Fruit fly (Drosophila melanogaster) whole organism, wandering third instar larva: ENCODE measurements around the gene rdx.

Source experiments
- CG32264 ChIP-seq: fragments of 200-800 bp; sonication (Bioruptor generic); optimal IDR thresholded peaks from 2 replicates; lab custom pipeline; 2016; ENCODE audit warnings: missing biosample characterization, missing genetic modification characterization
- CG9705 ChIP-seq: fragments of 200-800 bp; sonication (Bioruptor generic); optimal IDR thresholded peaks from 2 replicates; lab custom pipeline; 2018; ENCODE audit warnings: missing biosample characterization, mild to moderate bottlenecking, missing genetic modification characterization
- CrebA ChIP-seq: fragments of 200-800 bp; sonication (Bioruptor generic); optimal IDR thresholded peaks from 2 replicates; lab custom pipeline; 2016; ENCODE audit warnings: missing biosample characterization, mild to moderate bottlenecking, missing genetic modification characterization, borderline replicate concordance
- Dif ChIP-seq: fragments of 200-275, 200-300 bp; sonication (Bioruptor generic); optimal IDR thresholded peaks from 2 replicates; lab custom pipeline; 2018; ENCODE audit warnings: missing biosample characterization, missing genetic modification characterization; ENCODE audit not compliant: partially characterized antibody
- GATAd ChIP-seq: sonication (Bioruptor generic); optimal IDR thresholded peaks from 2 replicates; lab custom pipeline; 2016; ENCODE audit warnings: missing biosample characterization, missing genetic modification characterization
- HLH106 ChIP-seq: fragments of 200-800 bp; optimal IDR thresholded peaks from 3 replicates; lab custom pipeline; 2019; ENCODE audit warnings: missing biosample characterization, mild to moderate bottlenecking, missing genetic modification characterization, moderate library complexity
- Hr78 ChIP-seq: fragments of >200 bp; optimal IDR thresholded peaks from 2 replicates; lab custom pipeline; 2017; ENCODE audit warnings: missing biosample characterization, missing genetic modification characterization
- Hr83 ChIP-seq: fragments of 200-300 bp; sonication (Bioruptor generic); optimal IDR thresholded peaks from 2 replicates; lab custom pipeline; 2016; ENCODE audit warnings: missing biosample characterization, mild to moderate bottlenecking, missing genetic modification characterization, moderate library complexity; ENCODE audit not compliant: poor library complexity, severe bottlenecking
- Jra ChIP-seq: sonication (Bioruptor generic); optimal IDR thresholded peaks from 2 replicates; lab custom pipeline; 2016; ENCODE audit warnings: missing biosample characterization, missing genetic modification characterization
- Mio ChIP-seq: sonication (Bioruptor generic); optimal IDR thresholded peaks from 2 replicates; lab custom pipeline; 2016; ENCODE audit warnings: missing biosample characterization, missing genetic modification characterization
- N ChIP-seq: fragments of >200 bp; optimal IDR thresholded peaks from 2 replicates; lab custom pipeline; 2018; ENCODE audit warnings: missing biosample characterization, missing external identifiers, missing genetic modification characterization
- OdsH ChIP-seq: fragments of 200-800 bp; sonication (Bioruptor generic); optimal IDR thresholded peaks from 2 replicates; lab custom pipeline; 2016; ENCODE audit warnings: missing biosample characterization, mild to moderate bottlenecking, missing genetic modification characterization
- Rel ChIP-seq, 2 experiments: fragments of 200-800 bp; sonication (Bioruptor generic) in 1 of 2; optimal IDR thresholded peaks; 2 replicates in 1 of 2; 3 replicates in 1 of 2; lab custom pipeline; 2016 to 2019; ENCODE audit warnings: mild to moderate bottlenecking in 2 of 2, missing biosample characterization in 2 of 2, missing genetic modification characterization in 2 of 2, moderate library complexity in 1 of 2
- Sp1 ChIP-seq: fragments of 200-800 bp; sonication (Bioruptor generic); optimal IDR thresholded peaks from 3 replicates; lab custom pipeline; 2019; ENCODE audit warnings: missing biosample characterization, mild to moderate bottlenecking, missing genetic modification characterization, moderate library complexity
- Vsx2 ChIP-seq: fragments of 200-300, 225-300 bp; sonication (Bioruptor generic); optimal IDR thresholded peaks from 2 replicates; lab custom pipeline; 2018; ENCODE audit warnings: missing biosample characterization, missing genetic modification characterization; ENCODE audit not compliant: partially characterized antibody
- br ChIP-seq: fragments of 200-800 bp; sonication (Bioruptor generic); optimal IDR thresholded peaks from 2 replicates; lab custom pipeline; 2016; ENCODE audit warnings: missing biosample characterization, missing genetic modification characterization
- brk ChIP-seq: fragments of 200-800 bp; sonication (Bioruptor generic); optimal IDR thresholded peaks from 2 replicates; lab custom pipeline; 2016; ENCODE audit warnings: missing biosample characterization, mild to moderate bottlenecking, missing genetic modification characterization
- dmrt93B ChIP-seq: fragments of 200-800 bp; sonication (Bioruptor generic); optimal IDR thresholded peaks from 2 replicates; lab custom pipeline; 2018; ENCODE audit warnings: missing biosample characterization, mild to moderate bottlenecking, missing genetic modification characterization
- dsf ChIP-seq: sonication (Bioruptor generic); optimal IDR thresholded peaks from 2 replicates; lab custom pipeline; 2016; ENCODE audit warnings: missing biosample characterization, missing genetic modification characterization, borderline replicate concordance
- ey ChIP-seq: fragments of 200-800 bp; sonication (Bioruptor generic); optimal IDR thresholded peaks from 2 replicates; lab custom pipeline; 2016; ENCODE audit warnings: missing biosample characterization, missing genetic modification characterization
- foxo ChIP-seq, 2 experiments: fragments of 200-800 bp; sonication (Bioruptor generic); optimal IDR thresholded peaks; 2 replicates in 1 of 2; 3 replicates in 1 of 2; lab custom pipeline; 2016 to 2017; ENCODE audit warnings: missing biosample characterization in 2 of 2, missing genetic modification characterization in 2 of 2
- fru ChIP-seq: fragments of 200-800 bp; sonication (Bioruptor generic); optimal IDR thresholded peaks from 3 replicates; lab custom pipeline; 2016; ENCODE audit warnings: missing biosample characterization, mild to moderate bottlenecking, missing genetic modification characterization
- h ChIP-seq: fragments of 200-800 bp; sonication (Bioruptor generic); optimal IDR thresholded peaks from 3 replicates; lab custom pipeline; 2016; ENCODE audit warnings: missing biosample characterization, mild to moderate bottlenecking, missing genetic modification characterization
- jim ChIP-seq: fragments of 175-275, 200-325 bp; sonication (Bioruptor generic); optimal IDR thresholded peaks from 2 replicates; lab custom pipeline; 2016; ENCODE audit warnings: missing biosample characterization, mild to moderate bottlenecking, missing genetic modification characterization
- lola ChIP-seq: fragments of >200 bp; optimal IDR thresholded peaks from 2 replicates; lab custom pipeline; 2017; ENCODE audit warnings: missing biosample characterization, missing genetic modification characterization
- psq ChIP-seq: fragments of 200-800 bp; sonication (Bioruptor generic); optimal IDR thresholded peaks from 3 replicates; lab custom pipeline; 2017; ENCODE audit warnings: missing biosample characterization, mild to moderate bottlenecking, missing genetic modification characterization, moderate library complexity
- rgr ChIP-seq: fragments of 200-800 bp; sonication (Bioruptor generic); optimal IDR thresholded peaks from 3 replicates; lab custom pipeline; 2016; ENCODE audit warnings: missing biosample characterization, mild to moderate bottlenecking, missing genetic modification characterization
- sage ChIP-seq: fragments of 200-800 bp; sonication (Bioruptor generic); optimal IDR thresholded peaks from 2 replicates; lab custom pipeline; 2016; ENCODE audit warnings: missing biosample characterization, mild to moderate bottlenecking, missing genetic modification characterization
- sv ChIP-seq: fragments of 200-800 bp; sonication (Bioruptor generic); optimal IDR thresholded peaks from 3 replicates; lab custom pipeline; 2016; ENCODE audit warnings: missing biosample characterization, missing genetic modification characterization
- tai ChIP-seq: sonication (Bioruptor generic); optimal IDR thresholded peaks from 2 replicates; lab custom pipeline; 2016; ENCODE audit warnings: missing biosample characterization, missing genetic modification characterization
- usp ChIP-seq: fragments of >200 bp; optimal IDR thresholded peaks from 2 replicates; lab custom pipeline; 2017; ENCODE audit warnings: missing biosample characterization, missing genetic modification characterization
- woc ChIP-seq: sonication (Bioruptor generic); optimal IDR thresholded peaks from 2 replicates; lab custom pipeline; 2016; ENCODE audit warnings: missing biosample characterization, mild to moderate bottlenecking, missing genetic modification characterization

Gene rdx

DNA sequence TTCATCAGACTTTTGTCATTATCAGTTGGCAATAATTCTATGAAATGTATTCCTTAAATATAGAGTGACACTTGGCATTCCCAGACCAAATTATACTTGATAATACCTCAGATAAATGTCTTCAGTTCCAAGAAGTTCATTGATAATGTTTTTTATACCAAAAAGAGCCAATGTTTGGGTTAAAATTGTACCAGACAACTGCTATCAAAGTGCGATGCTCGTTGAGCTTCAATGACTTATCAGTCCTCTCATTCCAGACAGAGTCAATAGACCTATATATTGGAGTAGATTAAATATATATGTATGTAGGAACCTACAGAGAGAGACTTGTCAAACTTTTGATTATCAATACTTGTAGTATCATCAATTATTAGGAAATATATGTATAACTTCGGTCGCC lies 33.4 kb upstream of the rdx start:
- TF ChIP-seq woc (GFP tag; lab: Kevin White, UChicago) = no peak
- TF ChIP-seq jim (GFP tag; lab: Kevin White, UChicago) = no peak
- no peak for TF ChIP-seq Mio (GFP tag; lab: Kevin White, UChicago)
- no peak for TF ChIP-seq br (GFP tag; lab: Kevin White, UChicago)
- no peak for TF ChIP-seq OdsH

DNA sequence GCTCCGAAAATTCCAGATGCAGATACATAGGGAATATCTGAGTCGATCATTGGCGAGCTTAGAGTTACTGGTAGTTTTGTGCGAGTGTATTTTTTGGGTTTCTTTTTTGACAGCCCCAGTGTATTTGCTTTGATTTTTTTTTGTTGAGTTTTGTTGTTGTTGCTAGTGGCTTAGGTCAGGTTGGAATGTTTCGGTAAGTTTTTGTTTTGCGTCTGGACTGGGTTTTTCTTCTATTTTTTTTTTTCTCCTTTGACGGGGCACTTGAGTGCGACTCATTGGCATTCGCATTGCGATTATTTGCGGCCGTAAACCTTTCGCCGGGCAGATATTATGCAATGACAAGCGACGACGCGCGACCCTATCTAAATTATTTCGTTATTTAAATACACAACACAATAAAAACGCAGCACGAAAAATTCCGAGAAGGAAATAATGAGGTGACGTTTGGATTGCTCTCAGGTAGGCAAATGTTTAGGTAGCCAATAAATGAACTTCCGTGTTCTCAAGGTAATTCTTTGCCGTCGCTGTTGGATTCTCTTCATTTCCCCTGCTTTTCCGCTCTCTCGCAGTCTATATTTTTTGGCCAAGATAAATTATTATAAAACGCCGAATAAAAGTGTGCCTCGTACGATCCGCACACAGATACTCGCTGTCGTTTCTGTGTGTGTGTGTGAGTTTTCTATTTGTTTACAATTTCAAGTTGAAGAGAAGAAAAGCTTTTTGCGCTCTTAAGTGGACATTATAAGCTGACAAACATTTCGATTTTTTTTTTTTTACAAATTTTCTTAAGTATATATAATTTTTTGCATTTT lies 32.5 kb upstream of the rdx start:
- TF ChIP-seq N (GFP tag; lab: Kevin White, UChicago) = no peak
- TF ChIP-seq CrebA = no peak
- no peak for TF ChIP-seq sage (GFP tag; lab: Kevin White, UChicago)
- no peak for TF ChIP-seq Sp1
- TF ChIP-seq sv (GFP tag; lab: Kevin White, UChicago) = no peak

DNA sequence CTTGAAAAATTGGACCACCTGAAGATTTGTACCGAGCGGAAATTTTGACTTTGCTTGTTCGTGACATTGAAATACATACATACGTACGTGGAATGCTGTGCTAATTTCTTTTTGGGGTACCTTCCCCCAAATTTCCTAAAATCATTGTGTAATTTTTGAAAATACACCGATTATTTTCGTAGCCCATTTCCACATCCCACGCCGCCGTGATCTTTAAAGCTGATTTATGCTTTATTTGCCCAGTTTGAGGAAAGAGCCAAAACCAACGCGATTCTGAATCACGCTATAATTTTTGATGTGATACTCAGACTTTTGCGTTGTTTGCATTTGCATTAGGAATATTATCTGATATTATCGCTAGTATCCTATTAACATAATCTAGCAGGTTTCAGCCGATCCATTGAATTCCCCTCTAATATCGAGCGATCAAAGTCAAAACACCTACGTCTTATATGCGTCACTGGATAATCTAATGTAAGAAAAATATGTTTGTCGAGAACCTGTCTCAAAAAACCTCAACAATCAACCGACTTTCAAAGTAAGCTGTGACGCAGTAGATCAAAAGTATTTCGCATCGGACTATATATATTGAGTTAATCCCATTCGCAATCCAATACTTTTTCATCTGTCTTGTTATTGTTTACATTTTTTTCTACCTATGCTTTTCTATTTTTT lies 31.1 kb upstream of the rdx start:
- no peak for TF ChIP-seq tai (GFP tag; lab: Kevin White, UChicago)
- no peak for TF ChIP-seq jim (GFP tag; lab: Kevin White, UChicago)
- no peak for TF ChIP-seq woc (GFP tag; lab: Kevin White, UChicago)
- TF ChIP-seq N (GFP tag; lab: Kevin White, UChicago) = no peak
- TF ChIP-seq CG32264 (GFP tag; lab: Kevin White, UChicago) = no peak
- TF ChIP-seq foxo (GFP tag; optimal IDR thresholded peaks at IDR 0.05; lab: Kevin White, UChicago) = no peak
- TF ChIP-seq Mio (GFP tag; lab: Kevin White, UChicago) = no peak
- TF ChIP-seq ey (GFP tag; lab: Kevin White, UChicago) = no peak
- no peak for TF ChIP-seq Hr83 (GFP tag; lab: Kevin White, UChicago)
- TF ChIP-seq brk (GFP tag; lab: Kevin White, UChicago) = no peak
- TF ChIP-seq sv (GFP tag; lab: Kevin White, UChicago) = no peak

DNA sequence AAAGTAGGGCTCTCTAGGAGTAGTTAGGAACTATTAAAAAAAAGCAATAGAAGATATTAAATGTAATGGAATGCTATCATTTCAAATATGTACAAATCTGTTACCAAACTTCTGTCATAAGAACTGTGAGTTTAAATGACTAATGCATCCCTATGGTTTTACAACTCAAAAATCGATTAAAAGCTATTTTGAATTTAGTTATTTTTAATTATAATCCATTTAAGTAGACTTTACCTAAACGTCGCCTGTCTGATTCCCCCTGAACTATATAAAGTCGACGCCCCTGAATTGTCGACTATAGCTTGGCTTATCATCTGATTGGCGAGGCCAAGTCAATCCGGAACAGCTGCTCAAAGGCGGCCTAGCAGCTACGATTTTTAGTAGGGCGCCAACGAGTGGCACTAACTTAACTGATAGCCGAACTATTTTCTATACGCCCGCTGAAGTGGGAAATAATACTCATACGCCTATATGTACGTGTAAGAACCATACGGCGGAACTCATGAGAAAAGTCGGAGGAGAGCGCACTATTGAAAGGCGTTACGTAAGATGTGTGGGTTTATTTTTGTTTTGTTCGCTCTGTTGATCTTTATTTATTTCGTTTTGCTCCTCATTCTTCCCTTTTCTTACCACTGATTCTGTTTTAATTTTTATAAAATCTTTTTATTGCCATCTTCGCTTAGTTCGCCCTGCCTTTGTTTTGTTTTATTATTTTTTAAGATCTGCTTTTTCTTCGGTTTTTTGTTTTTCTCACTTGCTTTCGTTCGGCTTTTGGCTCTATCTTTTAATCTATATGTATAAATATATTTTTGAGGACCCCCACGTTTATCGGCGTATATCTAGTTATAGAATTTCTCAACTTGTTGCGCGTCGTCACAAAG lies 30.4 kb upstream of the rdx start:
- peak; percentile 48 for TF ChIP-seq Sp1
- peak; percentile 51 for TF ChIP-seq dmrt93B (GFP tag; lab: Kevin White, UChicago)
- TF ChIP-seq tai (GFP tag; lab: Kevin White, UChicago) = peak; percentile 28
- TF ChIP-seq br (GFP tag; lab: Kevin White, UChicago) = peak; percentile 22
- TF ChIP-seq jim (GFP tag; lab: Kevin White, UChicago) = no peak
- no peak for TF ChIP-seq Hr83 (GFP tag; lab: Kevin White, UChicago)
- no peak for TF ChIP-seq psq (GFP tag; lab: Kevin White, UChicago)
- peak; percentile 56 for TF ChIP-seq rgr (GFP tag; lab: Kevin White, UChicago)
- peak; percentile 71 for TF ChIP-seq HLH106 (tag; lab: Kevin White, UChicago)
- no peak for TF ChIP-seq N (GFP tag; lab: Kevin White, UChicago)
- TF ChIP-seq fru (GFP tag; lab: Kevin White, UChicago) = peak; percentile 29
- no peak for TF ChIP-seq usp
- TF ChIP-seq h (GFP tag; lab: Kevin White, UChicago) = peak; percentile 68
- no peak for TF ChIP-seq GATAd
- no peak for TF ChIP-seq Hr78 (GFP tag; lab: Kevin White, UChicago)
- TF ChIP-seq Jra (GFP tag; lab: Kevin White, UChicago) = no peak
- no peak for TF ChIP-seq sage (GFP tag; lab: Kevin White, UChicago)
- TF ChIP-seq Vsx2 (GFP tag; lab: Kevin White, UChicago) = no peak
- TF ChIP-seq OdsH = peak; percentile 51
- no peak for TF ChIP-seq lola
- no peak for TF ChIP-seq brk (GFP tag; lab: Kevin White, UChicago)
- TF ChIP-seq ey (GFP tag; lab: Kevin White, UChicago) = peak; percentile 59
- no peak for TF ChIP-seq Dif (GFP tag; lab: Kevin White, UChicago)
- TF ChIP-seq Rel (GFP tag; optimal IDR thresholded peaks at IDR 0.05; lab: Kevin White, UChicago) = no peak
- TF ChIP-seq Rel (tag; optimal IDR thresholded peaks at IDR 0.05; lab: Kevin White, UChicago) = no peak
- TF ChIP-seq Mio (GFP tag; lab: Kevin White, UChicago) = no peak
- no peak for TF ChIP-seq CrebA
- no peak for TF ChIP-seq CG9705 (GFP tag; lab: Kevin White, UChicago)
- no peak for TF ChIP-seq dsf (GFP tag; lab: Kevin White, UChicago)
- TF ChIP-seq foxo (GFP tag; optimal IDR thresholded peaks at IDR 0.05; lab: Kevin White, UChicago) = peak; percentile 25 to 65
